Worm (Caenorhabditis elegans) whole organism, L4 larva: ENCODE results near the gene ZK632.11.

ENCODE experiments used
- F10B5.3 ChIP-seq: sonication (generic microtip); optimal IDR thresholded peaks from 2 replicates; lab custom pipeline; 2016; ENCODE audit warnings: mild to moderate bottlenecking, missing genetic modification characterization, missing compliant biosample characterization
- F37D6.2 ChIP-seq: sonication (generic microtip); optimal IDR thresholded peaks from 2 replicates; lab custom pipeline; 2016; ENCODE audit warnings: mild to moderate bottlenecking, missing genetic modification characterization, missing compliant biosample characterization
- F49E8.2 ChIP-seq: sonication (generic microtip); optimal IDR thresholded peaks from 2 replicates; lab custom pipeline; 2016; ENCODE audit warnings: missing compliant biosample characterization, mild to moderate bottlenecking, missing genetic modification characterization, borderline replicate concordance
- T20F7.1 ChIP-seq: fragments of 200-800 bp; sonication (Bioruptor generic); optimal IDR thresholded peaks from 2 replicates; lab custom pipeline; 2018; ENCODE audit warnings: mild to moderate bottlenecking, missing genetic modification characterization, missing compliant biosample characterization
- Y5F2A.4 ChIP-seq: fragments of 200-800 bp; sonication (Bioruptor generic); optimal IDR thresholded peaks from 2 replicates; lab custom pipeline; 2018; ENCODE audit warnings: mild to moderate bottlenecking, missing genetic modification characterization, missing compliant biosample characterization
- ZK337.2 ChIP-seq: fragments of 200-800 bp; sonication (Bioruptor generic); IDR thresholded peaks from 2 replicates; pipeline ENCODE4 v1.3.6; 2022; ENCODE audit warnings: missing genetic modification reagents, missing genetic modification characterization, missing compliant biosample characterization
- aha-1 ChIP-seq: fragments of 150-350 bp; peaks from one replicate; lab custom pipeline; 2014; ENCODE audit warnings: missing biosample characterization, missing genetic modification characterization
- aly-2 ChIP-seq: sonication (generic microtip); optimal IDR thresholded peaks from 2 replicates; lab custom pipeline; 2018; ENCODE audit warnings: missing biosample characterization, missing genetic modification characterization
- ama-1 ChIP-seq: fragments of 150-350 bp; optimal IDR thresholded peaks from 2 replicates; lab custom pipeline; 2014; ENCODE audit warnings: inconsistent platforms, mixed read lengths
- ceh-20 ChIP-seq: fragments of 200-800 bp; sonication (Bioruptor generic); IDR thresholded peaks from 2 replicates; pipeline ENCODE4 v1.3.6; 2022; ENCODE audit warnings: missing genetic modification reagents, missing genetic modification characterization, missing compliant biosample characterization
- ceh-32 ChIP-seq: sonication (generic microtip); optimal IDR thresholded peaks from 2 replicates; lab custom pipeline; 2016; ENCODE audit warnings: mild to moderate bottlenecking, missing genetic modification characterization, missing compliant biosample characterization; ENCODE audit not compliant: poor library complexity
- ceh-44 ChIP-seq: fragments of 200-800 bp; sonication (Bioruptor generic); IDR thresholded peaks from 2 replicates; pipeline ENCODE4 v1.3.6; 2022; ENCODE audit warnings: missing genetic modification reagents, missing genetic modification characterization, missing compliant biosample characterization
- ces-1 ChIP-seq: fragments of 150-350 bp; sonication (generic microtip); optimal IDR thresholded peaks from 4 replicates; lab custom pipeline; 2014; ENCODE audit warnings: missing biosample characterization, missing genetic modification reagents, missing genetic modification characterization
- daf-12 ChIP-seq: fragments of 150-350 bp; optimal IDR thresholded peaks from 2 replicates; lab custom pipeline; 2014; ENCODE audit warnings: missing biosample characterization, missing genetic modification reagents, missing genetic modification characterization
- daf-16 ChIP-seq, 3 experiments: sonication (generic microtip); optimal IDR thresholded peaks; 2 replicates each; lab custom pipeline; 2016 to 2017; ENCODE audit warnings: missing genetic modification characterization in 3 of 3, missing genetic modification reagents in 3 of 3, mild to moderate bottlenecking in 2 of 3, missing compliant biosample characterization in 2 of 3, missing biosample characterization in 1 of 3, moderate library complexity in 1 of 3
- daf-8 ChIP-seq: fragments of 200-800 bp; sonication (Bioruptor generic); IDR thresholded peaks from 2 replicates; pipeline ENCODE4 v1.3.6; 2022; ENCODE audit warnings: missing genetic modification characterization, missing compliant biosample characterization
- dmd-6 ChIP-seq: fragments of 200-800 bp; sonication (Bioruptor generic); IDR thresholded peaks from 2 replicates; pipeline ENCODE4 v1.3.6; 2022; ENCODE audit warnings: missing genetic modification reagents, missing genetic modification characterization, missing compliant biosample characterization
- dmd-8 ChIP-seq: fragments of 200-800 bp; sonication (Bioruptor generic); IDR thresholded peaks from 2 replicates; pipeline ENCODE4 v1.3.6; 2022; ENCODE audit warnings: missing genetic modification characterization, missing compliant biosample characterization
- dpl-1 ChIP-seq: fragments of 150-350 bp; optimal IDR thresholded peaks from 2 replicates; lab custom pipeline; 2014; ENCODE audit warnings: missing biosample characterization, missing genetic modification reagents, missing genetic modification characterization
- dve-1 ChIP-seq: sonication (generic microtip); optimal IDR thresholded peaks from 2 replicates; lab custom pipeline; 2017; ENCODE audit warnings: antibody characterized with exemption, mild to moderate bottlenecking, missing genetic modification characterization, missing compliant biosample characterization; ENCODE audit not compliant: insufficient read depth
- egl-27 ChIP-seq: sonication (generic microtip); optimal IDR thresholded peaks from 3 replicates; lab custom pipeline; 2017; ENCODE audit warnings: missing biosample characterization, missing genetic modification reagents, missing genetic modification characterization
- fkh-10 ChIP-seq: fragments of 150-350 bp; optimal IDR thresholded peaks from 2 replicates; lab custom pipeline; 2014; ENCODE audit warnings: missing biosample characterization, missing genetic modification reagents, missing genetic modification characterization
- fos-1 ChIP-seq: fragments of 150-350 bp; optimal IDR thresholded peaks from 2 replicates; lab custom pipeline; 2014; ENCODE audit warnings: missing biosample characterization, missing genetic modification characterization
- hlh-11 ChIP-seq: fragments of 200-800 bp; sonication (Bioruptor generic); optimal IDR thresholded peaks from 2 replicates; lab custom pipeline; 2018; ENCODE audit warnings: mild to moderate bottlenecking, missing genetic modification characterization, missing compliant biosample characterization
- hlh-30 ChIP-seq: sonication (generic microtip); optimal IDR thresholded peaks from 2 replicates; lab custom pipeline; 2017; ENCODE audit warnings: antibody characterized with exemption, mild to moderate bottlenecking, missing genetic modification characterization, missing compliant biosample characterization; ENCODE audit not compliant: insufficient read depth
- hmg-1.1 ChIP-seq: fragments of 200-800 bp; sonication (Bioruptor generic); IDR thresholded peaks from 2 replicates; pipeline ENCODE4 v1.3.6; 2022; ENCODE audit warnings: missing genetic modification reagents, missing genetic modification characterization, missing compliant biosample characterization
- jun-1 ChIP-seq: fragments of 150-350 bp; optimal IDR thresholded peaks from 2 replicates; lab custom pipeline; 2014; ENCODE audit warnings: missing biosample characterization, missing genetic modification reagents, missing genetic modification characterization
- lin-13 ChIP-seq: fragments of 150-350 bp; optimal IDR thresholded peaks from 2 replicates; lab custom pipeline; 2014; ENCODE audit warnings: missing biosample characterization, missing genetic modification reagents, missing genetic modification characterization
- lsy-2 ChIP-seq, 2 experiments: fragments of 150-350 bp in 1 of 2; sonication (generic microtip) in 1 of 2; optimal IDR thresholded peaks; 2 replicates each; lab custom pipeline; 2014 to 2017; ENCODE audit warnings: missing biosample characterization in 2 of 2, missing genetic modification characterization in 2 of 2
- madf-5 ChIP-seq, 2 experiments: fragments of 200-800 bp; sonication (Bioruptor generic); IDR thresholded peaks; 2 replicates each; pipeline ENCODE4 v1.3.6; 2022; ENCODE audit warnings: missing compliant biosample characterization in 2 of 2, missing genetic modification characterization in 2 of 2
- mep-1 ChIP-seq: fragments of 150-350 bp; sonication (generic microtip); optimal IDR thresholded peaks from 3 replicates; lab custom pipeline; 2014; ENCODE audit warnings: missing biosample characterization, missing genetic modification characterization
- mxl-3 ChIP-seq: fragments of 200-800 bp; sonication (Bioruptor generic); optimal IDR thresholded peaks from 2 replicates; lab custom pipeline; 2018; ENCODE audit warnings: mild to moderate bottlenecking, missing genetic modification characterization, missing compliant biosample characterization
- nhr-11 ChIP-seq: fragments of 150-350 bp; optimal IDR thresholded peaks from 2 replicates; lab custom pipeline; 2014; ENCODE audit warnings: missing biosample characterization, missing genetic modification characterization
- nhr-28 ChIP-seq: fragments of 150-350 bp; optimal IDR thresholded peaks from 2 replicates; lab custom pipeline; 2014; ENCODE audit warnings: missing biosample characterization, missing genetic modification characterization
- nhr-41 ChIP-seq: fragments of 200-800 bp; sonication (Bioruptor generic); IDR thresholded peaks from 2 replicates; pipeline ENCODE4 v1.3.6; 2022; ENCODE audit warnings: missing genetic modification reagents, missing genetic modification characterization, missing compliant biosample characterization
- nhr-48 ChIP-seq: sonication (generic microtip); optimal IDR thresholded peaks from 2 replicates; lab custom pipeline; 2016; ENCODE audit warnings: mild to moderate bottlenecking, missing genetic modification characterization, missing compliant biosample characterization
- nhr-6 ChIP-seq: fragments of 150-350 bp; optimal IDR thresholded peaks from 2 replicates; lab custom pipeline; 2014; ENCODE audit warnings: missing biosample characterization, missing genetic modification characterization
- nhr-76 ChIP-seq: fragments of 150-350 bp; optimal IDR thresholded peaks from 2 replicates; lab custom pipeline; 2014; ENCODE audit warnings: missing biosample characterization, missing genetic modification characterization
- pha-4 ChIP-seq, 2 experiments: fragments of 150-350 bp in 1 of 2; fragments of 200-800 bp in 1 of 2; sonication (Bioruptor generic) in 1 of 2; IDR thresholded peaks in 1 of 2; optimal IDR thresholded peaks in 1 of 2; 2 replicates each; pipeline versions ENCODE4 v1.3.6 to Lab custom; 2014 to 2022; ENCODE audit warnings: missing genetic modification characterization in 2 of 2, missing genetic modification reagents in 2 of 2, missing biosample characterization in 1 of 2, missing compliant biosample characterization in 1 of 2
- pqm-1 ChIP-seq: sonication (generic microtip); optimal IDR thresholded peaks from 2 replicates; lab custom pipeline; 2017; ENCODE audit warnings: missing biosample characterization, missing genetic modification characterization
- sdz-12 ChIP-seq: fragments of 200-800 bp; sonication (Bioruptor generic); optimal IDR thresholded peaks from 2 replicates; lab custom pipeline; 2018; ENCODE audit warnings: mild to moderate bottlenecking, missing genetic modification characterization, missing compliant biosample characterization
- set-16 ChIP-seq: fragments of 200-800 bp; sonication (Bioruptor generic); IDR thresholded peaks from 2 replicates; pipeline ENCODE4 v1.3.6; 2022; ENCODE audit warnings: missing genetic modification reagents, missing genetic modification characterization, missing compliant biosample characterization
- skn-1 ChIP-seq: fragments of 150-350 bp; optimal IDR thresholded peaks from 2 replicates; lab custom pipeline; 2014; ENCODE audit warnings: missing biosample characterization, missing genetic modification characterization
- snpc-1.2 ChIP-seq: fragments of 200-800 bp; sonication (Bioruptor generic); IDR thresholded peaks from 2 replicates; pipeline ENCODE4 v1.3.6; 2022; ENCODE audit warnings: missing genetic modification reagents, missing genetic modification characterization, missing compliant biosample characterization
- unc-62 ChIP-seq, 3 experiments: fragments of 150-350 bp in 1 of 3; sonication (generic microtip); optimal IDR thresholded peaks in 2 of 3; peaks in 1 of 3; 1 replicate in 1 of 3; 2 replicates in 2 of 3; lab custom pipeline; 2014 to 2017; ENCODE audit warnings: missing biosample characterization in 3 of 3, missing genetic modification characterization in 3 of 3, missing genetic modification reagents in 3 of 3, missing genotype in 1 of 3
- zag-1 ChIP-seq: fragments of 150-350 bp; optimal IDR thresholded peaks from 2 replicates; lab custom pipeline; 2014; ENCODE audit warnings: missing biosample characterization, missing genetic modification characterization
- zfp-2 ChIP-seq: sonication (generic microtip); optimal IDR thresholded peaks from 2 replicates; lab custom pipeline; 2016; ENCODE audit warnings: mild to moderate bottlenecking, missing genetic modification characterization, missing compliant biosample characterization
- zfp-3 ChIP-seq: fragments of 200-800 bp; sonication (Bioruptor generic); conservative IDR thresholded peaks from 2 replicates; pipeline ENCODE4 v1.3.6; 2022; ENCODE audit warnings: missing genetic modification reagents, missing genetic modification characterization, missing compliant biosample characterization
- zip-11 ChIP-seq: fragments of 200-800 bp; sonication (Bioruptor generic); IDR thresholded peaks from 2 replicates; pipeline ENCODE4 v1.3.6; 2022; ENCODE audit warnings: missing genetic modification characterization, missing compliant biosample characterization
- ztf-7 ChIP-seq: fragments of 150-350 bp; optimal IDR thresholded peaks from 2 replicates; lab custom pipeline; 2014; ENCODE audit warnings: missing biosample characterization, missing genetic modification characterization

ZK632.11 gene

ce11 chrIII:9857110-9857509 is 29.4 kb downstream of the ZK632.11 start (continued):
- TF ChIP-seq ces-1 (GFP tag; lab: Kevin White, UChicago), result no peak
- TF ChIP-seq daf-8, result no peak
- TF ChIP-seq aly-2 (tag; lab: Kevin White, UChicago), result no peak
- no peak for TF ChIP-seq madf-5 (GFP tag; IDR thresholded peaks at IDR 0.05; lab: Robert Waterston, UW)
- no peak for TF ChIP-seq F37D6.2 (tag; lab: Kevin White, UChicago)
- no peak for TF ChIP-seq zip-11 (GFP tag; lab: Robert Waterston, UW)
- TF ChIP-seq dmd-6 (GFP tag; lab: Robert Waterston, UW), result peak; percentile 57
- TF ChIP-seq nhr-6 (tag; lab: Kevin White, UChicago), result no peak
- no peak for TF ChIP-seq ZK337.2 (GFP tag; lab: Robert Waterston, UW)
- no peak for TF ChIP-seq ztf-7
- TF ChIP-seq snpc-1.2 (GFP tag; lab: Robert Waterston, UW), result no peak
- no peak for TF ChIP-seq fos-1 (tag; lab: Kevin White, UChicago)
- TF ChIP-seq nhr-28, result peak; percentile 27
- TF ChIP-seq ceh-44 (GFP tag; lab: Robert Waterston, UW), result no peak
- TF ChIP-seq mep-1 (tag; lab: Kevin White, UChicago), result peak; percentile 8
- no peak for TF ChIP-seq sdz-12
- peak in 1 of 2 experiments; percentile 29 for TF ChIP-seq unc-62 (GFP tag; optimal IDR thresholded peaks at IDR 0.05 in 1 of 2; lab: Kevin White, UChicago)
- no peak for TF ChIP-seq unc-62 (tag; optimal IDR thresholded peaks at IDR 0.05; lab: Kevin White, UChicago)
- peak; percentile 38 for TF ChIP-seq hlh-30 (tag; lab: Kevin White, UChicago)
- no peak for TF ChIP-seq aha-1 (tag; lab: Kevin White, UChicago)
- peak; percentile 15 for TF ChIP-seq nhr-11 (tag; lab: Kevin White, UChicago)
- TF ChIP-seq nhr-41 (GFP tag; lab: Robert Waterston, UW), result no peak
- no peak for TF ChIP-seq set-16 (GFP tag; lab: Robert Waterston, UW)
- TF ChIP-seq jun-1, result no peak
- no peak for TF ChIP-seq ceh-32 (tag; lab: Kevin White, UChicago)
- no peak for TF ChIP-seq pha-4 (GFP tag; IDR thresholded peaks at IDR 0.05; lab: Robert Waterston, UW)
- no peak for TF ChIP-seq pha-4 (tag; optimal IDR thresholded peaks at IDR 0.05; lab: Kevin White, UChicago)
- no peak for TF ChIP-seq T20F7.1 (GFP tag; lab: Kevin White, UChicago)
- TF ChIP-seq dve-1 (tag; lab: Kevin White, UChicago), result peak; percentile 77
- TF ChIP-seq skn-1 (tag; lab: Kevin White, UChicago), result no peak
- TF ChIP-seq ceh-20 (GFP tag; lab: Robert Waterston, UW), result no peak
- no peak for TF ChIP-seq zfp-2 (tag; lab: Kevin White, UChicago)
- TF ChIP-seq dmd-8, result no peak
- TF ChIP-seq nhr-48 (tag; lab: Kevin White, UChicago), result no peak
- TF ChIP-seq daf-12 (tag; lab: Kevin White, UChicago), result no peak
- no peak for TF ChIP-seq fkh-10
- TF ChIP-seq pqm-1 (tag; lab: Kevin White, UChicago), result peak; percentile 8
- TF ChIP-seq daf-16 (GFP tag; optimal IDR thresholded peaks at IDR 0.05; lab: Kevin White, UChicago), result no peak
- TF ChIP-seq daf-16 (tag; optimal IDR thresholded peaks at IDR 0.05; lab: Kevin White, UChicago), result peak; percentile 90
- peak; percentile 54 for TF ChIP-seq hlh-11 (tag; lab: Kevin White, UChicago)

ce11 chrIII:9858061-9858460 is 30.3 kb downstream of the ZK632.11 start:
- TF ChIP-seq dve-1 (tag; lab: Kevin White, UChicago) (peak; percentile 61), lsy-2 (tag; optimal IDR thresholded peaks at IDR 0.05; lab: Kevin White, UChicago) (no peak), nhr-48 (tag; lab: Kevin White, UChicago) (peak; percentile 32), egl-27 (tag; lab: Kevin White, UChicago) (no peak), skn-1 (tag; lab: Kevin White, UChicago) (no peak), hlh-11 (tag; lab: Kevin White, UChicago) (peak; percentile 27), F49E8.2 (tag; lab: Kevin White, UChicago) (no peak), F10B5.3 (tag; lab: Kevin White, UChicago) (no peak), dpl-1 (GFP tag; lab: Kevin White, UChicago) (no peak), nhr-76 (tag; lab: Kevin White, UChicago) (no peak), ama-1 (lab: Kevin White, UChicago) (no peak), Y5F2A.4 (GFP tag; lab: Kevin White, UChicago) (no peak), unc-62 (GFP tag; optimal IDR thresholded peaks at IDR 0.05 in 1 of 2; lab: Kevin White, UChicago) (peak in 1 of 2 experiments; percentile 38), unc-62 (tag; optimal IDR thresholded peaks at IDR 0.05; lab: Kevin White, UChicago) (no peak), mxl-3 (GFP tag; lab: Kevin White, UChicago) (no peak), zag-1 (no peak), hmg-1.1 (GFP tag; lab: Robert Waterston, UW) (no peak), zfp-3 (GFP tag; lab: Robert Waterston, UW) (no peak), T20F7.1 (GFP tag; lab: Kevin White, UChicago) (no peak), lin-13 (GFP tag; lab: Kevin White, UChicago) (no peak), daf-12 (tag; lab: Kevin White, UChicago) (no peak)
